Fruit fly (Drosophila melanogaster): ENCODE data around the gene Taf10b.

DNA sequence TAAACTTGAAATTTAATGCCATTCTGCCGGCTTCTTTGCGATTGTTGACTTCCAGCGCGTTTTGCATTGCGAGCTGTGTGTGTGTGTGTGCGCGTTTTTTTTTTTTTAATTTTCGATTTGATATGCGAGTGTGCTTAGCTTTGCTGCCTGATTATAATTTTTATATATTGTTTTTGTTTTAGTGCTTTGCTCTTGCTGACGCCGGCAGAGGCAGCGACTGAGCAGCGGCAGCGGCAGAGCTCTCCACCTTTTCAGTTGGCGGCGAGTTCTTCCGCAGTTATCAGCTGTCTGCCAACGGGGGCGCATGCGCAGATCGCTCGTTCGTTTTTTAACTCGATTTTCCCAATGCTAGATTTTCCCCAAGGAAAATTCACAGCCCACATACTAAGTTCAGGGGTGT, 32.1 kb downstream of the Taf10b start:
- no peak for TF ChIP-seq CTCF (optimal IDR thresholded peaks at IDR 0.05)
- no peak for TF ChIP-seq CG8478 (optimal IDR thresholded peaks at IDR 0.05)
